Worm (Caenorhabditis elegans) whole organism, young adult: ENCODE measurements around the gene hst-3.2.

Experiments
- B0019.2 ChIP-seq: fragments of 200-800 bp; sonication (Bioruptor generic); conservative IDR thresholded peaks from 2 replicates; pipeline ENCODE4 v1.3.6; 2022; ENCODE audit warnings: missing genetic modification reagents, missing genetic modification characterization, missing compliant biosample characterization
- B0336.3 ChIP-seq: fragments of 200-800 bp; sonication (Bioruptor generic); IDR thresholded peaks from 2 replicates; pipeline ENCODE4 v1.3.6; 2022; ENCODE audit warnings: missing genetic modification characterization, missing compliant biosample characterization
- C06A6.2 ChIP-seq: fragments of 200-800 bp; sonication (Bioruptor generic); conservative IDR thresholded peaks from 2 replicates; pipeline ENCODE4 v1.3.6; 2022; ENCODE audit warnings: missing genetic modification characterization, missing compliant biosample characterization
- C17E4.6 ChIP-seq: fragments of 200-800 bp; sonication (Bioruptor generic); IDR thresholded peaks from 2 replicates; pipeline ENCODE4 v1.3.6; 2022; ENCODE audit warnings: missing genetic modification reagents, missing genetic modification characterization, missing compliant biosample characterization
- F39B2.1 ChIP-seq: fragments of 200-800 bp; sonication (Bioruptor generic); IDR thresholded peaks from 2 replicates; pipeline ENCODE4 v1.3.6; 2022; ENCODE audit warnings: missing genetic modification reagents, missing genetic modification characterization, missing compliant biosample characterization
- F57A8.1 ChIP-seq: fragments of 200-800 bp; sonication (Bioruptor generic); optimal IDR thresholded peaks from 2 replicates; lab custom pipeline; 2018; ENCODE audit warnings: mild to moderate bottlenecking, missing genetic modification characterization, moderate library complexity, missing compliant biosample characterization
- Y53G8AR.9 ChIP-seq: fragments of 200-800 bp; sonication (Bioruptor generic); conservative IDR thresholded peaks from 2 replicates; pipeline ENCODE4 v1.3.6; 2022; ENCODE audit warnings: missing genetic modification reagents, missing genetic modification characterization, missing compliant biosample characterization
- Y56A3A.18 ChIP-seq: fragments of 200-800 bp; sonication (Bioruptor generic); IDR thresholded peaks from 2 replicates; pipeline ENCODE4 v1.3.6; 2022; ENCODE audit warnings: missing genetic modification reagents, missing genetic modification characterization, missing compliant biosample characterization
- ceh-27 ChIP-seq: fragments of 200-800 bp; sonication (Bioruptor generic); optimal IDR thresholded peaks from 2 replicates; lab custom pipeline; 2018; ENCODE audit warnings: mild to moderate bottlenecking, missing genetic modification characterization, moderate library complexity, missing compliant biosample characterization
- chd-7 ChIP-seq: sonication (generic microtip); optimal IDR thresholded peaks from 2 replicates; lab custom pipeline; 2016; ENCODE audit warnings: mild to moderate bottlenecking, missing genetic modification characterization, moderate library complexity, missing compliant biosample characterization
- dpl-1 ChIP-seq: fragments of 150-350 bp; optimal IDR thresholded peaks from 2 replicates; lab custom pipeline; 2014; ENCODE audit warnings: missing biosample characterization, missing genetic modification reagents, missing genetic modification characterization
- egrh-3 ChIP-seq: fragments of 200-800 bp; sonication (Bioruptor generic); IDR thresholded peaks from 2 replicates; pipeline ENCODE4 v1.3.6; 2022; ENCODE audit warnings: missing genetic modification reagents, missing genetic modification characterization, missing compliant biosample characterization
- ets-4 ChIP-seq: fragments of 200-800 bp; sonication (Bioruptor generic); optimal IDR thresholded peaks from 2 replicates; lab custom pipeline; 2018; ENCODE audit warnings: mild to moderate bottlenecking, missing genetic modification characterization, missing compliant biosample characterization
- hlh-26 ChIP-seq: fragments of 200-800 bp; sonication (Bioruptor generic); conservative IDR thresholded peaks from 2 replicates; pipeline ENCODE4 v1.3.6; 2022; ENCODE audit warnings: missing genetic modification reagents, missing genetic modification characterization, missing compliant biosample characterization
- let-607 ChIP-seq, 2 experiments: fragments of 200-800 bp in 1 of 2; sonication (Bioruptor generic) in 1 of 2; sonication (generic microtip) in 1 of 2; optimal IDR thresholded peaks; 2 replicates each; lab custom pipeline; 2016 to 2018; ENCODE audit warnings: mild to moderate bottlenecking in 2 of 2, missing compliant biosample characterization in 2 of 2, missing genetic modification characterization in 2 of 2, moderate library complexity in 2 of 2, missing genotype in 1 of 2
- lsl-1 ChIP-seq: fragments of 200-800 bp; sonication (Bioruptor generic); optimal IDR thresholded peaks from 2 replicates; lab custom pipeline; 2018; ENCODE audit warnings: mild to moderate bottlenecking, missing genetic modification characterization, moderate library complexity, missing compliant biosample characterization
- madf-8 ChIP-seq: fragments of 200-800 bp; sonication (Bioruptor generic); conservative IDR thresholded peaks from 2 replicates; pipeline ENCODE4 v1.3.6; 2022; ENCODE audit warnings: missing genetic modification reagents, missing genetic modification characterization, missing compliant biosample characterization
- nfya-1 ChIP-seq: sonication (generic microtip); optimal IDR thresholded peaks from 2 replicates; lab custom pipeline; 2017; ENCODE audit warnings: antibody characterized with exemption, missing compliant biosample characterization, missing genetic modification characterization, borderline replicate concordance; ENCODE audit not compliant: insufficient read depth
- nhr-90 ChIP-seq: sonication (generic microtip); optimal IDR thresholded peaks from 2 replicates; lab custom pipeline; 2016; ENCODE audit warnings: missing genotype, mild to moderate bottlenecking, missing genetic modification characterization, missing compliant biosample characterization
- pbrm-1 ChIP-seq: fragments of 200-800 bp; sonication (Bioruptor generic); IDR thresholded peaks from 2 replicates; pipeline ENCODE4 v1.3.6; 2022; ENCODE audit warnings: missing genetic modification reagents, missing genetic modification characterization, missing compliant biosample characterization
- rpc-1 ChIP-seq, 2 experiments: fragments of 150-350 bp in 1 of 2; sonication (generic microtip) in 1 of 2; optimal IDR thresholded peaks; 2 replicates each; lab custom pipeline; 2014 to 2018; ENCODE audit warnings: missing biosample characterization in 1 of 2, missing genetic modification characterization in 1 of 2, missing genetic modification reagents in 1 of 2, missing genotype in 1 of 2
- sea-2 ChIP-seq: fragments of 200-800 bp; sonication (Bioruptor generic); IDR thresholded peaks from 2 replicates; pipeline ENCODE4 v1.3.6; 2022; ENCODE audit warnings: missing genetic modification characterization, missing compliant biosample characterization
- snpc-1.1 ChIP-seq: sonication (generic microtip); optimal IDR thresholded peaks from 2 replicates; lab custom pipeline; 2017; ENCODE audit warnings: missing genetic modification characterization, mild to moderate bottlenecking, missing compliant biosample characterization, antibody characterized with exemption, moderate library complexity, missing genotype, missing genetic modification reagents; ENCODE audit not compliant: insufficient read depth
- snpc-3.4 ChIP-seq: sonication (generic microtip); optimal IDR thresholded peaks from 2 replicates; lab custom pipeline; 2017; ENCODE audit warnings: missing genetic modification characterization, mild to moderate bottlenecking, missing compliant biosample characterization, antibody characterized with exemption, moderate library complexity, missing genotype, missing genetic modification reagents
- snpc-4 ChIP-seq, 5 experiments: fragments of 150-350 bp in 1 of 5; sonication (generic microtip) in 4 of 5; optimal IDR thresholded peaks; 2 replicates each; lab custom pipeline; 2014 to 2018; ENCODE audit warnings: missing genetic modification characterization in 5 of 5, missing biosample characterization in 3 of 5, antibody characterized with exemption in 2 of 5, mild to moderate bottlenecking in 2 of 5, missing compliant biosample characterization in 2 of 5, missing genotype in 2 of 5, moderate library complexity in 2 of 5, missing genetic modification reagents in 1 of 5
- somi-1 ChIP-seq: fragments of 200-800 bp; sonication (Bioruptor generic); optimal IDR thresholded peaks from 2 replicates; lab custom pipeline; 2018; ENCODE audit warnings: mild to moderate bottlenecking, missing genetic modification characterization, missing compliant biosample characterization
- tbx-9 ChIP-seq: sonication (generic microtip); optimal IDR thresholded peaks from 2 replicates; lab custom pipeline; 2016; ENCODE audit warnings: borderline replicate concordance, missing genetic modification characterization, inconsistent platforms, missing compliant biosample characterization
- unc-62 ChIP-seq: fragments of 150-350 bp; optimal IDR thresholded peaks from 2 replicates; lab custom pipeline; 2014; ENCODE audit warnings: missing biosample characterization, missing genetic modification reagents, missing genetic modification characterization
- zfh-2 ChIP-seq: fragments of 200-800 bp; sonication (Bioruptor generic); conservative IDR thresholded peaks from 2 replicates; pipeline ENCODE4 v1.3.6; 2022; ENCODE audit warnings: missing genetic modification reagents, missing genetic modification characterization, missing compliant biosample characterization
- zim-3 ChIP-seq: sonication (generic microtip); optimal IDR thresholded peaks from 2 replicates; lab custom pipeline; 2017; ENCODE audit warnings: mild to moderate bottlenecking, missing genetic modification characterization, moderate library complexity, missing compliant biosample characterization
- ztf-18 ChIP-seq: sonication (generic microtip); optimal IDR thresholded peaks from 2 replicates; lab custom pipeline; 2016; ENCODE audit warnings: missing genotype, mild to moderate bottlenecking, missing genetic modification characterization, missing compliant biosample characterization
- ztf-3 ChIP-seq: fragments of 200-800 bp; sonication (Bioruptor generic); optimal IDR thresholded peaks from 2 replicates; lab custom pipeline; 2018; ENCODE audit warnings: mild to moderate bottlenecking, missing genetic modification characterization, missing compliant biosample characterization
- ztf-6 ChIP-seq: fragments of 200-800 bp; sonication (Bioruptor generic); IDR thresholded peaks from 2 replicates; pipeline ENCODE4 v1.3.6; 2022; ENCODE audit warnings: missing genetic modification reagents, missing genetic modification characterization, missing compliant biosample characterization

The hst-3.2 gene

ce11 chrX:2943611-2944010 lies 19.8 kb upstream of the hst-3.2 start:
- TF ChIP-seq F39B2.1 (GFP tag; lab: Robert Waterston, UW) (no peak), lsl-1 (GFP tag; lab: Kevin White, UChicago) (no peak), chd-7 (no peak), ets-4 (no peak), ztf-3 (GFP tag; lab: Kevin White, UChicago) (no peak), hlh-26 (GFP tag; lab: Robert Waterston, UW) (no peak), nfya-1 (tag; lab: Kevin White, UChicago) (no peak), Y56A3A.18 (GFP tag; lab: Robert Waterston, UW) (no peak), nhr-90 (no peak), F57A8.1 (GFP tag; lab: Kevin White, UChicago) (no peak), ceh-27 (no peak), ztf-18 (no peak), snpc-3.4 (tag; lab: Kevin White, UChicago) (no peak), zfh-2 (GFP tag; lab: Robert Waterston, UW) (no peak), zim-3 (tag; lab: Kevin White, UChicago) (no peak), B0019.2 (GFP tag; lab: Robert Waterston, UW) (no peak)

ce11 chrX:2942327-2942726 lies 18.5 kb upstream of the hst-3.2 start:
- no peak for TF ChIP-seq madf-8 (GFP tag; lab: Robert Waterston, UW)
- no peak for TF ChIP-seq let-607 (tag; optimal IDR thresholded peaks at IDR 0.05; lab: Kevin White, UChicago)
- TF ChIP-seq egrh-3, result peak; percentile 30; the same call in 1 of the 2 replicates
- TF ChIP-seq zfh-2 (GFP tag; lab: Robert Waterston, UW), result peak; percentile 82
- 0 out of 2 replicates have a peak, but pooled peaks have one; percentile 14 for TF ChIP-seq C06A6.2 (GFP tag; lab: Robert Waterston, UW)
- TF ChIP-seq snpc-4 (GFP tag; optimal IDR thresholded peaks at IDR 0.05; lab: Kevin White, UChicago), result no peak
- TF ChIP-seq snpc-4 (tag; optimal IDR thresholded peaks at IDR 0.05; lab: Kevin White, UChicago), result peak in 2 of 4 experiments; percentile 41 to 60

ce11 chrX:2940572-2940971 lies 16.8 kb upstream of the hst-3.2 start, which contains the start of gene pfk-1.1:
Gene pfk-1.1 (plus strand): TSS chrX:2940872.
- TF ChIP-seq ets-4 (no peak), C17E4.6 (GFP tag; lab: Robert Waterston, UW) (no peak), somi-1 (GFP tag; lab: Kevin White, UChicago) (no peak), tbx-9 (tag; lab: Kevin White, UChicago) (no peak), Y53G8AR.9 (GFP tag; lab: Robert Waterston, UW) (no peak), nfya-1 (tag; lab: Kevin White, UChicago) (no peak), B0336.3 (GFP tag; lab: Robert Waterston, UW) (no peak), rpc-1 (optimal IDR thresholded peaks at IDR 0.05; lab: Kevin White, UChicago) (no peak), rpc-1 (tag; optimal IDR thresholded peaks at IDR 0.05; lab: Kevin White, UChicago) (no peak), snpc-1.1 (no peak), dpl-1 (no peak), madf-8 (GFP tag; lab: Robert Waterston, UW) (no peak), ztf-6 (GFP tag; lab: Robert Waterston, UW) (no peak), zfh-2 (GFP tag; lab: Robert Waterston, UW) (no peak), sea-2 (GFP tag; lab: Robert Waterston, UW) (no peak), pbrm-1 (GFP tag; lab: Robert Waterston, UW) (no peak), unc-62 (GFP tag; lab: Kevin White, UChicago) (no peak)
